Worm (Caenorhabditis elegans) whole organism, mixed stage, embryonic: ENCODE results near the gene his-8.

Source experiments
- M03D4.4 ChIP-seq: sonication (generic microtip); optimal IDR thresholded peaks from 2 replicates; lab custom pipeline; 2017; ENCODE audit warnings: mild to moderate bottlenecking, missing genetic modification characterization, missing compliant biosample characterization
- bed-3 ChIP-seq: fragments of 200-800 bp; sonication (Bioruptor generic); optimal IDR thresholded peaks from 3 replicates; lab custom pipeline; 2018; ENCODE audit warnings: mild to moderate bottlenecking, missing genetic modification characterization, moderate library complexity, missing compliant biosample characterization
- blmp-1 ChIP-seq: fragments of 150-350 bp; optimal IDR thresholded peaks from 2 replicates; lab custom pipeline; 2014; ENCODE audit warnings: missing biosample characterization, missing genetic modification characterization
- ceh-39 ChIP-seq: fragments of 150-350 bp; optimal IDR thresholded peaks from 2 replicates; lab custom pipeline; 2014; ENCODE audit warnings: missing biosample characterization, missing genetic modification characterization
- ceh-43 ChIP-seq: fragments of 200-800 bp; sonication (Bioruptor generic); optimal IDR thresholded peaks from 2 replicates; lab custom pipeline; 2018; ENCODE audit warnings: mild to moderate bottlenecking, missing genetic modification characterization, moderate library complexity, missing compliant biosample characterization
- ceh-83 ChIP-seq: fragments of 200-800 bp; sonication (Bioruptor generic); optimal IDR thresholded peaks from 2 replicates; lab custom pipeline; 2018; ENCODE audit warnings: mild to moderate bottlenecking, missing genetic modification characterization, missing compliant biosample characterization
- ces-1 ChIP-seq: fragments of 150-350 bp; optimal IDR thresholded peaks from 2 replicates; lab custom pipeline; 2014; ENCODE audit warnings: missing biosample characterization, missing genetic modification reagents, missing genetic modification characterization
- cnd-1 ChIP-seq: fragments of 200-800 bp; sonication (Bioruptor generic); optimal IDR thresholded peaks from 2 replicates; lab custom pipeline; 2018; ENCODE audit warnings: mild to moderate bottlenecking, missing genetic modification characterization, missing compliant biosample characterization
- drap-1 ChIP-seq: fragments of 200-800 bp; sonication (Bioruptor generic); optimal IDR thresholded peaks from 3 replicates; lab custom pipeline; 2018; ENCODE audit warnings: mild to moderate bottlenecking, missing genetic modification characterization, missing compliant biosample characterization
- elt-1 ChIP-seq: sonication (generic microtip); optimal IDR thresholded peaks from 2 replicates; lab custom pipeline; 2017; ENCODE audit warnings: missing genetic modification characterization, mild to moderate bottlenecking, missing compliant biosample characterization, antibody characterized with exemption, moderate library complexity, borderline replicate concordance; ENCODE audit not compliant: insufficient read depth
- elt-3 ChIP-seq: fragments of 150-350 bp; optimal IDR thresholded peaks from 2 replicates; lab custom pipeline; 2014; ENCODE audit warnings: missing biosample characterization, missing genetic modification characterization
- flh-1 ChIP-seq: fragments of 200-800 bp; sonication (Bioruptor generic); optimal IDR thresholded peaks from 2 replicates; lab custom pipeline; 2018; ENCODE audit warnings: mild to moderate bottlenecking, missing genetic modification characterization, moderate library complexity, missing compliant biosample characterization
- ham-2 ChIP-seq: fragments of 200-800 bp; sonication (Bioruptor generic); optimal IDR thresholded peaks from 2 replicates; lab custom pipeline; 2018; ENCODE audit warnings: mild to moderate bottlenecking, missing genetic modification characterization, missing compliant biosample characterization
- hlh-1 ChIP-seq: fragments of 150-350 bp; optimal IDR thresholded peaks from 2 replicates; lab custom pipeline; 2014; ENCODE audit warnings: missing biosample characterization, missing genetic modification reagents, missing genetic modification characterization
- lin-13 ChIP-seq: fragments of 150-350 bp; optimal IDR thresholded peaks from 2 replicates; lab custom pipeline; 2014; ENCODE audit warnings: missing biosample characterization, missing genetic modification characterization
- lin-32 ChIP-seq: fragments of 200-800 bp; sonication (Bioruptor generic); optimal IDR thresholded peaks from 2 replicates; lab custom pipeline; 2018; ENCODE audit warnings: mild to moderate bottlenecking, missing genetic modification characterization, missing compliant biosample characterization
- lsy-2 ChIP-seq: fragments of 150-350 bp; optimal IDR thresholded peaks from 2 replicates; lab custom pipeline; 2014; ENCODE audit warnings: missing biosample characterization, missing genetic modification characterization
- mab-5 ChIP-seq: fragments of 150-350 bp; optimal IDR thresholded peaks from 2 replicates; lab custom pipeline; 2014; ENCODE audit warnings: missing biosample characterization, missing genetic modification characterization
- mep-1 ChIP-seq: fragments of 150-350 bp; optimal IDR thresholded peaks from 2 replicates; lab custom pipeline; 2017; ENCODE audit warnings: missing biosample characterization, missing genetic modification reagents, missing genetic modification characterization, inconsistent platforms
- mls-2 ChIP-seq: sonication (generic microtip); optimal IDR thresholded peaks from 2 replicates; lab custom pipeline; 2016; ENCODE audit warnings: mild to moderate bottlenecking, missing genetic modification characterization, moderate library complexity, missing compliant biosample characterization
- nhr-12 ChIP-seq: fragments of 150-350 bp; optimal IDR thresholded peaks from 2 replicates; lab custom pipeline; 2014; ENCODE audit warnings: missing biosample characterization, missing genetic modification characterization
- nhr-2 ChIP-seq: fragments of 150-350 bp; optimal IDR thresholded peaks from 2 replicates; lab custom pipeline; 2014; ENCODE audit warnings: missing biosample characterization, missing genetic modification characterization
- nhr-237 ChIP-seq: fragments of 150-350 bp; optimal IDR thresholded peaks from 2 replicates; lab custom pipeline; 2014; ENCODE audit warnings: missing biosample characterization, missing genetic modification characterization
- nhr-28 ChIP-seq: fragments of 150-350 bp; optimal IDR thresholded peaks from 2 replicates; lab custom pipeline; 2014; ENCODE audit warnings: missing biosample characterization, missing genetic modification characterization
- nhr-76 ChIP-seq: sonication (generic microtip); optimal IDR thresholded peaks from 2 replicates; lab custom pipeline; 2017; ENCODE audit warnings: missing biosample characterization, missing genetic modification characterization
- pha-4 ChIP-seq: fragments of 150-350 bp; optimal IDR thresholded peaks from 2 replicates; lab custom pipeline; 2018; ENCODE audit warnings: missing biosample characterization, missing genetic modification reagents, missing genetic modification characterization
- sem-2 ChIP-seq: fragments of 200-800 bp; sonication (Bioruptor generic); optimal IDR thresholded peaks from 2 replicates; lab custom pipeline; 2018; ENCODE audit warnings: mild to moderate bottlenecking, missing genetic modification characterization, missing compliant biosample characterization
- snpc-4 ChIP-seq: fragments of 150-350 bp; optimal IDR thresholded peaks from 2 replicates; lab custom pipeline; 2014; ENCODE audit warnings: missing biosample characterization, missing genetic modification characterization
- sptf-1 ChIP-seq: sonication (generic microtip); optimal IDR thresholded peaks from 2 replicates; lab custom pipeline; 2017; ENCODE audit warnings: mild to moderate bottlenecking, missing genetic modification characterization, moderate library complexity, missing compliant biosample characterization
- tbx-8 ChIP-seq: fragments of 200-800 bp; sonication (Bioruptor generic); optimal IDR thresholded peaks from 2 replicates; lab custom pipeline; 2018; ENCODE audit warnings: mild to moderate bottlenecking, missing genetic modification characterization, moderate library complexity, missing compliant biosample characterization
- unc-120 ChIP-seq: sonication (generic microtip); optimal IDR thresholded peaks from 2 replicates; lab custom pipeline; 2017; ENCODE audit warnings: missing genetic modification characterization, missing compliant biosample characterization; ENCODE audit not compliant: poor library complexity, severe bottlenecking
- unc-39 ChIP-seq: fragments of 150-350 bp; optimal IDR thresholded peaks from 2 replicates; lab custom pipeline; 2014; ENCODE audit warnings: missing biosample characterization, missing genetic modification characterization
- unc-62 ChIP-seq: fragments of 150-350 bp; optimal IDR thresholded peaks from 2 replicates; lab custom pipeline; 2014; ENCODE audit warnings: missing biosample characterization, missing genetic modification reagents, missing genetic modification characterization
- zip-8 ChIP-seq: fragments of 150-350 bp; optimal IDR thresholded peaks from 2 replicates; lab custom pipeline; 2014; ENCODE audit warnings: missing biosample characterization, missing genetic modification characterization
- ztf-11 ChIP-seq: fragments of 150-350 bp; optimal IDR thresholded peaks from 2 replicates; lab custom pipeline; 2014; ENCODE audit warnings: missing biosample characterization, missing genetic modification characterization

The his-8 gene

ce11 chrV:8516426-8516825 is 16.5 kb downstream of the his-8 start:
- TF ChIP-seq bed-3 (GFP tag; lab: Kevin White, UChicago) = no peak
- TF ChIP-seq snpc-4 = no peak
- no peak for TF ChIP-seq nhr-2
- no peak for TF ChIP-seq M03D4.4
- TF ChIP-seq mls-2 (tag; lab: Kevin White, UChicago) = no peak
- TF ChIP-seq lin-13 (tag; lab: Kevin White, UChicago) = no peak
- no peak for TF ChIP-seq ceh-43
- no peak for TF ChIP-seq ztf-11 (tag; lab: Kevin White, UChicago)
- no peak for TF ChIP-seq ceh-39 (tag; lab: Kevin White, UChicago)
- no peak for TF ChIP-seq nhr-76 (tag; lab: Kevin White, UChicago)
- TF ChIP-seq zip-8 (tag; lab: Kevin White, UChicago) = no peak
- no peak for TF ChIP-seq hlh-1 (tag; lab: Kevin White, UChicago)
- no peak for TF ChIP-seq nhr-28
- no peak for TF ChIP-seq elt-1 (tag; lab: Kevin White, UChicago)
- no peak for TF ChIP-seq drap-1 (GFP tag; lab: Kevin White, UChicago)
- TF ChIP-seq, all 35 proteins: peak for 0

ce11 chrV:8513361-8513760 is 19.5 kb downstream of the his-8 start, which contains the start of gene F45F2.9:
TSS of gene F45F2.9 (minus strand) at chrV:8513461.
- TF ChIP-seq nhr-2 (no peak), sem-2 (GFP tag; lab: Kevin White, UChicago) (no peak), ces-1 (GFP tag; lab: Kevin White, UChicago) (no peak), pha-4 (tag; lab: Kevin White, UChicago) (no peak), sptf-1 (tag; lab: Kevin White, UChicago) (no peak), bed-3 (GFP tag; lab: Kevin White, UChicago) (no peak), lin-13 (tag; lab: Kevin White, UChicago) (no peak), zip-8 (tag; lab: Kevin White, UChicago) (no peak), snpc-4 (no peak), tbx-8 (GFP tag; lab: Kevin White, UChicago) (no peak)

- TF ChIP-seq ces-1 (GFP tag; lab: Kevin White, UChicago) (peak; percentile 37), drap-1 (GFP tag; lab: Kevin White, UChicago) (no peak), sem-2 (GFP tag; lab: Kevin White, UChicago) (no peak)
- TF ChIP-seq, all 35 proteins: peak for 1
These were observed 25.6 kb downstream of the his-8 start, which contains the start of gene ZK994.6 for ce11 chrV:8507324-8507723. TSS of gene ZK994.6 (minus strand) at chrV:8507424.

- TF ChIP-seq drap-1 (GFP tag; lab: Kevin White, UChicago) (peak; percentile 99), snpc-4 (no peak), elt-3 (tag; lab: Kevin White, UChicago) (peak; percentile 92), cnd-1 (tag; lab: Kevin White, UChicago) (peak; percentile 99), ces-1 (GFP tag; lab: Kevin White, UChicago) (peak; percentile 73), sem-2 (GFP tag; lab: Kevin White, UChicago) (peak; percentile 96), nhr-28 (peak; percentile 95), tbx-8 (GFP tag; lab: Kevin White, UChicago) (peak; percentile 98), unc-39 (tag; lab: Kevin White, UChicago) (peak; percentile 98), hlh-1 (tag; lab: Kevin White, UChicago) (peak; percentile 86), lsy-2 (tag; lab: Kevin White, UChicago) (peak; percentile 38), lin-13 (tag; lab: Kevin White, UChicago) (peak; percentile 92), ceh-39 (tag; lab: Kevin White, UChicago) (peak; percentile 71), nhr-2 (no peak), ham-2 (GFP tag; lab: Kevin White, UChicago) (peak; percentile 99), nhr-76 (tag; lab: Kevin White, UChicago) (peak; percentile 88), elt-1 (tag; lab: Kevin White, UChicago) (no peak), sptf-1 (tag; lab: Kevin White, UChicago) (peak; percentile 99), M03D4.4 (peak; percentile 98), mep-1 (peak; percentile 88), nhr-237 (peak; percentile 88), ceh-83 (GFP tag; lab: Kevin White, UChicago) (peak; percentile 99), blmp-1 (tag; lab: Kevin White, UChicago) (no peak), unc-120 (tag; lab: Kevin White, UChicago) (peak; percentile 99), mls-2 (tag; lab: Kevin White, UChicago) (peak; percentile 99), ceh-43 (peak; percentile 98), nhr-12 (tag; lab: Kevin White, UChicago) (peak; percentile 80), flh-1 (peak; percentile 97), zip-8 (tag; lab: Kevin White, UChicago) (no peak), pha-4 (tag; lab: Kevin White, UChicago) (peak; percentile 94), bed-3 (GFP tag; lab: Kevin White, UChicago) (peak; percentile 97), unc-62 (peak; percentile 89), mab-5 (peak; percentile 62), lin-32 (peak; percentile 99), ztf-11 (tag; lab: Kevin White, UChicago) (peak; percentile 88)
These were observed 32.5 kb downstream of the his-8 start for ce11 chrV:8500348-8500747.
